Worm (Caenorhabditis elegans): ENCODE results near the gene T24C2.5.
"Not testable (repeated sequence)": the region's sequence is repeated elsewhere in the genome, so short reads cannot be mapped to it uniquely, and the experiment has no call there.

T24C2.5 gene

ce11 chrX:14520463-14520862 is 13.8 kb upstream of the T24C2.5 start, which contains the start of gene D1025.1:
Gene D1025.1 (plus strand): TSS chrX:14520763.
- TF ChIP-seq ceh-18 (tag; optimal IDR thresholded peaks at IDR 0.05), result no peak
- TF ChIP-seq ceh-19 (GFP tag; optimal IDR thresholded peaks at IDR 0.05), result no peak
- TF ChIP-seq ztf-16 (tag; optimal IDR thresholded peaks at IDR 0.05), result no peak
- no peak for TF ChIP-seq pha-2 (tag; optimal IDR thresholded peaks at IDR 0.05)
- no peak for TF ChIP-seq eyg-1 (tag; optimal IDR thresholded peaks at IDR 0.05)
- TF ChIP-seq fkh-10 (GFP tag; optimal IDR thresholded peaks at IDR 0.05), result no peak
- TF ChIP-seq ceh-24 (tag; optimal IDR thresholded peaks at IDR 0.05), result no peak
- TF ChIP-seq syd-9 (tag; optimal IDR thresholded peaks at IDR 0.05), result no peak
- TF ChIP-seq ceh-30 (tag; optimal IDR thresholded peaks at IDR 0.05), result no peak
- no peak for TF ChIP-seq nhr-232 (tag; optimal IDR thresholded peaks at IDR 0.05)
- no peak for TF ChIP-seq ceh-48 (tag; optimal IDR thresholded peaks at IDR 0.05)
- TF ChIP-seq fax-1 (tag; optimal IDR thresholded peaks at IDR 0.05), result no peak
- no peak for TF ChIP-seq pag-3 (tag; optimal IDR thresholded peaks at IDR 0.05; ENCODE audit: borderline replicate concordance)
- TF ChIP-seq dve-1 (tag; optimal IDR thresholded peaks at IDR 0.05), result no peak
- TF ChIP-seq pros-1 (tag; optimal IDR thresholded peaks at IDR 0.05), result no peak
- TF ChIP-seq C38D4.7 (GFP tag; optimal IDR thresholded peaks at IDR 0.05), result no peak

- TF ChIP-seq Y22D7AL.16 (tag; optimal IDR thresholded peaks at IDR 0.05) (no peak), sdc-2 (tag; optimal IDR thresholded peaks at IDR 0.05) (no peak), elt-2 (tag; optimal IDR thresholded peaks at IDR 0.05) (no peak), ceh-24 (tag; optimal IDR thresholded peaks at IDR 0.05) (no peak), ceh-18 (tag; optimal IDR thresholded peaks at IDR 0.05) (no peak), pqm-1 (tag; optimal IDR thresholded peaks at IDR 0.05) (no peak), K02D7.2 (tag; optimal IDR thresholded peaks at IDR 0.05) (no peak), hlh-13 (GFP tag; optimal IDR thresholded peaks at IDR 0.05) (no peak), ama-1 (optimal IDR thresholded peaks at IDR 0.05) (no peak), C38D4.7 (GFP tag; optimal IDR thresholded peaks at IDR 0.05) (no peak), pax-1 (tag; optimal IDR thresholded peaks at IDR 0.05) (no peak), tbx-2 (tag; optimal IDR thresholded peaks at IDR 0.05) (no peak), fkh-10 (GFP tag; optimal IDR thresholded peaks at IDR 0.05) (no peak), hlh-8 (tag; optimal IDR thresholded peaks at IDR 0.05) (no peak), pag-3 (tag; optimal IDR thresholded peaks at IDR 0.05; ENCODE audit: borderline replicate concordance) (no peak), ceh-9 (tag; optimal IDR thresholded peaks at IDR 0.05) (no peak)
Measured at ce11 chrX:14523275-14523674, 10.9 kb upstream of the T24C2.5 start, which contains the start of gene nspc-16. Gene nspc-16 (plus strand): TSS chrX:14523575.

ce11 chrX:14525081-14525324 is 9.2 kb upstream of the T24C2.5 start, which contains the start of gene nspc-17:
Gene nspc-17 (minus strand): TSS chrX:14525181.
- TF ChIP-seq pros-1, ceh-30, nfya-1 (tag; optimal IDR thresholded peaks at IDR 0.05): not testable (repeated sequence)

ce11 chrX:14525325-14526305 is 8.6 kb upstream of the T24C2.5 start:
- TF ChIP-seq gmeb-2 (tag; optimal IDR thresholded peaks at IDR 0.05) (peak; percentile 23), T23F11.4 (GFP tag; optimal IDR thresholded peaks at IDR 0.05) (peak; percentile 42), hlh-8 (tag; optimal IDR thresholded peaks at IDR 0.05) (peak; percentile 45), hlh-15 (tag; optimal IDR thresholded peaks at IDR 0.05) (peak; percentile 13), ceh-18 (tag; optimal IDR thresholded peaks at IDR 0.05) (peak; percentile 98), pax-1 (tag; optimal IDR thresholded peaks at IDR 0.05) (peak; percentile 91), ceh-6 (GFP tag; optimal IDR thresholded peaks at IDR 0.05) (peak; percentile 61), pros-1 (tag; optimal IDR thresholded peaks at IDR 0.05) (peak; percentile 86), tbx-2 (tag; optimal IDR thresholded peaks at IDR 0.05) (peak; percentile 96), lin-11 (tag; optimal IDR thresholded peaks at IDR 0.05) (peak; percentile 25), fkh-6 (tag; optimal IDR thresholded peaks at IDR 0.05) (peak; percentile 39), unc-86 (tag; optimal IDR thresholded peaks at IDR 0.05) (peak; percentile 96), K02D7.2 (tag; optimal IDR thresholded peaks at IDR 0.05) (no peak), hlh-6 (tag; optimal IDR thresholded peaks at IDR 0.05) (no peak), hlh-13 (GFP tag; optimal IDR thresholded peaks at IDR 0.05) (no peak), npax-4 (tag; optimal IDR thresholded peaks at IDR 0.05) (no peak), ceh-31 (tag; optimal IDR thresholded peaks at IDR 0.05) (peak; percentile 96), madf-2 (tag; optimal IDR thresholded peaks at IDR 0.05) (peak; percentile 67), pat-9 (tag; optimal IDR thresholded peaks at IDR 0.05) (peak; percentile 27), elt-2 (tag; optimal IDR thresholded peaks at IDR 0.05) (peak; percentile 82), odd-2 (tag; optimal IDR thresholded peaks at IDR 0.05) (peak; percentile 55), ceh-24 (tag; optimal IDR thresholded peaks at IDR 0.05) (no peak), ztf-16 (tag; optimal IDR thresholded peaks at IDR 0.05) (peak; percentile 79), ahr-1 (tag; optimal IDR thresholded peaks at IDR 0.05) (peak; percentile 62), unc-42 (tag; optimal IDR thresholded peaks at IDR 0.05) (peak; percentile 98), ceh-19 (GFP tag; optimal IDR thresholded peaks at IDR 0.05) (peak; percentile 40), sox-4 (tag; optimal IDR thresholded peaks at IDR 0.05) (peak; percentile 47)
